Fruit fly (Drosophila melanogaster): ENCODE results near the gene Smyd5.

The Smyd5 gene

DNA sequence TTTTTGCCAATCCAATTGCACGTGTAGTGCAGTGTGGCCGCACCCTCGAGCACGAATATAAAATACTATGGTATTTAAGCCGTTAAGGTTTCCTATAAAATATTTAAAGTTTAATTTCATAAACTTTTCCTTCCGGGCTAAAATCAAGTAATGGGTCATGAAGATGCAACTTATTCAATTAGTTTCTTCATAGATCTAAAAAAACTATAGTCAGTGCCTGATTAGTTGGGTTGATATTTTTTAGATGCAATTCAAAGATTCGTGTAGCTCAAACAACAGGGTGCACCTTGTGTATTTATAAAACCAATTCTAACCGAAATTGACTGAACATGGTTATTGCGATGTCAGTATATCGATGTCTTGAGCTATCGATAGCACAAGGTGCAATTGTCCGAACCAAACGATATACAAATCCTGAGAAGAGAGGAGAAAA is at the start of gene Smyd5, which contains the start of gene Oga (continued):
- TF ChIP-seq CG17359 (tag; optimal IDR thresholded peaks at IDR 0.05) (no peak), Mad (GFP tag; optimal IDR thresholded peaks at IDR 0.05) (peak; percentile 29), Spps (tag; optimal IDR thresholded peaks at IDR 0.05) (no peak), CG1529 (GFP tag; optimal IDR thresholded peaks at IDR 0.05) (no peak), CG11504 (tag; optimal IDR thresholded peaks at IDR 0.05) (no peak), cwo (GFP tag; optimal IDR thresholded peaks at IDR 0.05) (no peak), luna (GFP tag; optimal IDR thresholded peaks at IDR 0.05) (peak; percentile 46), MTF-1 (GFP tag; optimal IDR thresholded peaks at IDR 0.05; ENCODE audit: borderline replicate concordance) (no peak), fd102C (GFP tag; optimal IDR thresholded peaks at IDR 0.05) (no peak), CG12659 (GFP tag; optimal IDR thresholded peaks at IDR 0.05) (peak; percentile 88), CG17568 (GFP tag; optimal IDR thresholded peaks at IDR 0.05) (no peak), chn (GFP tag; optimal IDR thresholded peaks at IDR 0.05) (peak; percentile 16), CG34422 (GFP tag; IDR thresholded peaks at IDR 0.05) (0 out of 3 replicates have a peak, but pooled peaks have one; percentile 45), ranshi (GFP tag; IDR thresholded peaks at IDR 0.05) (no peak), jigr1 (GFP tag; IDR thresholded peaks at IDR 0.05) (no peak), CG13624 (GFP tag; optimal IDR thresholded peaks at IDR 0.05) (peak; percentile 54), CG32772 (GFP tag; IDR thresholded peaks at IDR 0.05) (no peak), NK7.1 (GFP tag; optimal IDR thresholded peaks at IDR 0.05) (no peak), Doc3 (GFP tag; IDR thresholded peaks at IDR 0.05; ENCODE audit: partially characterized antibody) (peak; percentile 90), CG12104 (GFP tag; optimal IDR thresholded peaks at IDR 0.05) (peak; percentile 13), tx (GFP tag; optimal IDR thresholded peaks at IDR 0.05) (peak; percentile 21), Pdp1 (GFP tag; optimal IDR thresholded peaks at IDR 0.05) (peak; percentile 37 to 57), CG2712 (tag; optimal IDR thresholded peaks at IDR 0.05) (peak; percentile 32), CG13296 (GFP tag; optimal IDR thresholded peaks at IDR 0.05) (peak; percentile 10), Abd-B (GFP tag; optimal IDR thresholded peaks at IDR 0.05) (peak; percentile 30), CG7963 (GFP tag; IDR thresholded peaks at IDR 0.05; ENCODE audit: partially characterized antibody) (peak; percentile 93), btn (GFP tag; optimal IDR thresholded peaks at IDR 0.05) (peak; percentile 15), HmgD (GFP tag; optimal IDR thresholded peaks at IDR 0.05) (peak; percentile 17), CG9215 (GFP tag; IDR thresholded peaks at IDR 0.05) (no peak), NC2α (GFP tag; optimal IDR thresholded peaks at IDR 0.05) (no peak), CoRest (tag; optimal IDR thresholded peaks at IDR 0.05) (peak; percentile 71), CG3847 (GFP tag; IDR thresholded peaks at IDR 0.05) (peak; percentile 52), usp (GFP tag; optimal IDR thresholded peaks at IDR 0.05) (no peak), dpn (GFP tag; optimal IDR thresholded peaks at IDR 0.05) (peak; percentile 17 to 43), Sry-δ (GFP tag; optimal IDR thresholded peaks at IDR 0.05) (peak; percentile 85), jing (GFP tag; optimal IDR thresholded peaks at IDR 0.05) (no peak), Taf1 (GFP tag; IDR thresholded peaks at IDR 0.05) (no peak), sd (tag; optimal IDR thresholded peaks at IDR 0.05) (no peak), crc (GFP tag; optimal IDR thresholded peaks at IDR 0.05) (no peak), sim (GFP tag; IDR thresholded peaks at IDR 0.05) (no peak), gem (tag; optimal IDR thresholded peaks at IDR 0.05) (no peak), CG11398 (GFP tag; optimal IDR thresholded peaks at IDR 0.05) (no peak), CG2116 (GFP tag; optimal IDR thresholded peaks at IDR 0.05) (peak; percentile 87), wek (GFP tag; optimal IDR thresholded peaks at IDR 0.05) (no peak), Atf3 (GFP tag; optimal IDR thresholded peaks at IDR 0.05) (no peak), ham (GFP tag; IDR thresholded peaks at IDR 0.05) (no peak), Ets65A (GFP tag) (peak; percentile 12), ftz-f1 (GFP tag; optimal IDR thresholded peaks at IDR 0.05) (no peak), bowl (GFP tag; IDR thresholded peaks at IDR 0.05) (no peak), CG12391 (tag; optimal IDR thresholded peaks at IDR 0.05) (peak; percentile 48), wor (GFP tag; IDR thresholded peaks at IDR 0.05) (no peak), run (tag; optimal IDR thresholded peaks at IDR 0.05) (no peak)
